Fruit fly (Drosophila melanogaster) whole organism, wandering third instar larva: ENCODE results near the gene CG10512.

Experiments
- Abd-B ChIP-seq: fragments of >200 bp; optimal IDR thresholded peaks from 2 replicates; lab custom pipeline; 2017; ENCODE audit warnings: missing biosample characterization, missing genetic modification characterization
- CG32264 ChIP-seq: fragments of 200-800 bp; sonication (Bioruptor generic); optimal IDR thresholded peaks from 2 replicates; lab custom pipeline; 2016; ENCODE audit warnings: missing biosample characterization, missing genetic modification characterization
- CrebA ChIP-seq: fragments of 200-800 bp; sonication (Bioruptor generic); optimal IDR thresholded peaks from 2 replicates; lab custom pipeline; 2016; ENCODE audit warnings: missing biosample characterization, mild to moderate bottlenecking, missing genetic modification characterization, borderline replicate concordance
- Dfd ChIP-seq: fragments of >200 bp; optimal IDR thresholded peaks from 2 replicates; lab custom pipeline; 2017; ENCODE audit warnings: missing biosample characterization, missing genetic modification characterization
- Dif ChIP-seq: fragments of 200-275, 200-300 bp; sonication (Bioruptor generic); optimal IDR thresholded peaks from 2 replicates; lab custom pipeline; 2018; ENCODE audit warnings: missing biosample characterization, missing genetic modification characterization; ENCODE audit not compliant: partially characterized antibody
- GATAd ChIP-seq: sonication (Bioruptor generic); optimal IDR thresholded peaks from 2 replicates; lab custom pipeline; 2016; ENCODE audit warnings: missing biosample characterization, missing genetic modification characterization
- HLH106 ChIP-seq: fragments of 200-800 bp; optimal IDR thresholded peaks from 3 replicates; lab custom pipeline; 2019; ENCODE audit warnings: missing biosample characterization, mild to moderate bottlenecking, missing genetic modification characterization, moderate library complexity
- Hnf4 ChIP-seq: fragments of 200-800 bp; sonication (Bioruptor generic); optimal IDR thresholded peaks from 2 replicates; lab custom pipeline; 2016; ENCODE audit warnings: missing biosample characterization, mild to moderate bottlenecking, missing genetic modification characterization
- Hr78 ChIP-seq: fragments of >200 bp; optimal IDR thresholded peaks from 2 replicates; lab custom pipeline; 2017; ENCODE audit warnings: missing biosample characterization, missing genetic modification characterization
- Hr83 ChIP-seq: fragments of 200-300 bp; sonication (Bioruptor generic); optimal IDR thresholded peaks from 2 replicates; lab custom pipeline; 2016; ENCODE audit warnings: missing biosample characterization, mild to moderate bottlenecking, missing genetic modification characterization, moderate library complexity; ENCODE audit not compliant: poor library complexity, severe bottlenecking
- Jra ChIP-seq: sonication (Bioruptor generic); optimal IDR thresholded peaks from 2 replicates; lab custom pipeline; 2016; ENCODE audit warnings: missing biosample characterization, missing genetic modification characterization
- Myc ChIP-seq: fragments of >200 bp; optimal IDR thresholded peaks from 2 replicates; lab custom pipeline; 2017
- N ChIP-seq: fragments of >200 bp; optimal IDR thresholded peaks from 2 replicates; lab custom pipeline; 2018; ENCODE audit warnings: missing biosample characterization, missing external identifiers, missing genetic modification characterization
- Rel ChIP-seq, 2 experiments: fragments of 200-800 bp; sonication (Bioruptor generic) in 1 of 2; optimal IDR thresholded peaks; 2 replicates in 1 of 2; 3 replicates in 1 of 2; lab custom pipeline; 2016 to 2019; ENCODE audit warnings: mild to moderate bottlenecking in 2 of 2, missing biosample characterization in 2 of 2, missing genetic modification characterization in 2 of 2, moderate library complexity in 1 of 2
- Sp1 ChIP-seq: fragments of 200-800 bp; sonication (Bioruptor generic); optimal IDR thresholded peaks from 3 replicates; lab custom pipeline; 2019; ENCODE audit warnings: missing biosample characterization, mild to moderate bottlenecking, missing genetic modification characterization, moderate library complexity
- Vsx2 ChIP-seq: fragments of 200-300, 225-300 bp; sonication (Bioruptor generic); optimal IDR thresholded peaks from 2 replicates; lab custom pipeline; 2018; ENCODE audit warnings: missing biosample characterization, missing genetic modification characterization; ENCODE audit not compliant: partially characterized antibody
- br ChIP-seq: fragments of 200-800 bp; sonication (Bioruptor generic); optimal IDR thresholded peaks from 2 replicates; lab custom pipeline; 2016; ENCODE audit warnings: missing biosample characterization, missing genetic modification characterization
- brk ChIP-seq: fragments of 200-800 bp; sonication (Bioruptor generic); optimal IDR thresholded peaks from 2 replicates; lab custom pipeline; 2016; ENCODE audit warnings: missing biosample characterization, mild to moderate bottlenecking, missing genetic modification characterization
- dmrt93B ChIP-seq: fragments of 200-800 bp; sonication (Bioruptor generic); optimal IDR thresholded peaks from 2 replicates; lab custom pipeline; 2018; ENCODE audit warnings: missing biosample characterization, mild to moderate bottlenecking, missing genetic modification characterization
- ey ChIP-seq: fragments of 200-800 bp; sonication (Bioruptor generic); optimal IDR thresholded peaks from 2 replicates; lab custom pipeline; 2016; ENCODE audit warnings: missing biosample characterization, missing genetic modification characterization
- foxo ChIP-seq, 2 experiments: fragments of 200-800 bp; sonication (Bioruptor generic); optimal IDR thresholded peaks; 2 replicates in 1 of 2; 3 replicates in 1 of 2; lab custom pipeline; 2016 to 2017; ENCODE audit warnings: missing biosample characterization in 2 of 2, missing genetic modification characterization in 2 of 2
- fru ChIP-seq: fragments of 200-800 bp; sonication (Bioruptor generic); optimal IDR thresholded peaks from 3 replicates; lab custom pipeline; 2016; ENCODE audit warnings: missing biosample characterization, mild to moderate bottlenecking, missing genetic modification characterization
- jim ChIP-seq: fragments of 175-275, 200-325 bp; sonication (Bioruptor generic); optimal IDR thresholded peaks from 2 replicates; lab custom pipeline; 2016; ENCODE audit warnings: missing biosample characterization, mild to moderate bottlenecking, missing genetic modification characterization
- lola ChIP-seq: fragments of >200 bp; optimal IDR thresholded peaks from 2 replicates; lab custom pipeline; 2017; ENCODE audit warnings: missing biosample characterization, missing genetic modification characterization
- pan ChIP-seq: fragments of >200 bp; optimal IDR thresholded peaks from 2 replicates; lab custom pipeline; 2017
- psq ChIP-seq: fragments of 200-800 bp; sonication (Bioruptor generic); optimal IDR thresholded peaks from 3 replicates; lab custom pipeline; 2017; ENCODE audit warnings: missing biosample characterization, mild to moderate bottlenecking, missing genetic modification characterization, moderate library complexity
- rgr ChIP-seq: fragments of 200-800 bp; sonication (Bioruptor generic); optimal IDR thresholded peaks from 3 replicates; lab custom pipeline; 2016; ENCODE audit warnings: missing biosample characterization, mild to moderate bottlenecking, missing genetic modification characterization
- sv ChIP-seq: fragments of 200-800 bp; sonication (Bioruptor generic); optimal IDR thresholded peaks from 3 replicates; lab custom pipeline; 2016; ENCODE audit warnings: missing biosample characterization, missing genetic modification characterization
- tai ChIP-seq: sonication (Bioruptor generic); optimal IDR thresholded peaks from 2 replicates; lab custom pipeline; 2016; ENCODE audit warnings: missing biosample characterization, missing genetic modification characterization
- usp ChIP-seq: fragments of >200 bp; optimal IDR thresholded peaks from 2 replicates; lab custom pipeline; 2017; ENCODE audit warnings: missing biosample characterization, missing genetic modification characterization
- woc ChIP-seq: sonication (Bioruptor generic); optimal IDR thresholded peaks from 2 replicates; lab custom pipeline; 2016; ENCODE audit warnings: missing biosample characterization, mild to moderate bottlenecking, missing genetic modification characterization

The CG10512 gene

dm6 chr3L:21229764-21230163 is 27.0 kb downstream of the CG10512 start:
- TF ChIP-seq Dif (GFP tag; lab: Kevin White, UChicago) (no peak), CrebA (GFP tag; lab: Kevin White, UChicago) (no peak), fru (GFP tag; lab: Kevin White, UChicago) (no peak), usp (GFP tag; lab: Kevin White, UChicago) (no peak), lola (GFP tag; lab: Kevin White, UChicago) (no peak), brk (no peak), Hnf4 (GFP tag; lab: Kevin White, UChicago) (no peak), CG32264 (GFP tag; lab: Kevin White, UChicago) (no peak), woc (no peak), br (GFP tag; lab: Kevin White, UChicago) (no peak), Dfd (GFP tag; lab: Kevin White, UChicago) (no peak), ey (GFP tag; lab: Kevin White, UChicago) (no peak), dmrt93B (GFP tag; lab: Kevin White, UChicago) (no peak), Abd-B (no peak), foxo (GFP tag; optimal IDR thresholded peaks at IDR 0.05; lab: Kevin White, UChicago) (no peak), rgr (GFP tag; lab: Kevin White, UChicago) (no peak), Myc (no peak), Vsx2 (GFP tag; lab: Kevin White, UChicago) (no peak), GATAd (GFP tag; lab: Kevin White, UChicago) (no peak), Jra (no peak)

dm6 chr3L:21230762-21231161 is 28.0 kb downstream of the CG10512 start:
- TF ChIP-seq ey (GFP tag; lab: Kevin White, UChicago) (no peak), Dfd (GFP tag; lab: Kevin White, UChicago) (peak; percentile 92), Hr78 (GFP tag; lab: Kevin White, UChicago) (no peak), Dif (GFP tag; lab: Kevin White, UChicago) (no peak), dmrt93B (GFP tag; lab: Kevin White, UChicago) (no peak), CG32264 (GFP tag; lab: Kevin White, UChicago) (no peak)

dm6 chr3L:21236959-21237551 is 34.3 kb downstream of the CG10512 start:
- no peak for TF ChIP-seq Sp1
- no peak for TF ChIP-seq Vsx2 (GFP tag; lab: Kevin White, UChicago)
- peak; percentile 21 for TF ChIP-seq Dfd (GFP tag; lab: Kevin White, UChicago)
- no peak for TF ChIP-seq Dif (GFP tag; lab: Kevin White, UChicago)
- no peak for TF ChIP-seq Abd-B
- no peak for TF ChIP-seq HLH106
- TF ChIP-seq GATAd (GFP tag; lab: Kevin White, UChicago) = no peak
- TF ChIP-seq, all 38 proteins: peak for 1

- no peak for TF ChIP-seq fru (GFP tag; lab: Kevin White, UChicago)
- no peak for TF ChIP-seq pan (lab: Kevin White, UChicago)
- TF ChIP-seq foxo (GFP tag; optimal IDR thresholded peaks at IDR 0.05; lab: Kevin White, UChicago) = no peak
- TF ChIP-seq Jra = no peak
- no peak for TF ChIP-seq GATAd (GFP tag; lab: Kevin White, UChicago)
- no peak for TF ChIP-seq Rel (GFP tag; optimal IDR thresholded peaks at IDR 0.05; lab: Kevin White, UChicago)
- no peak for TF ChIP-seq Rel (tag; optimal IDR thresholded peaks at IDR 0.05; lab: Kevin White, UChicago)
- no peak for TF ChIP-seq Myc
- TF ChIP-seq woc = no peak
- no peak for TF ChIP-seq Hr83 (GFP tag; lab: Kevin White, UChicago)
- TF ChIP-seq Dfd (GFP tag; lab: Kevin White, UChicago) = no peak
- no peak for TF ChIP-seq jim (GFP tag; lab: Kevin White, UChicago)
- TF ChIP-seq Hr78 (GFP tag; lab: Kevin White, UChicago) = no peak
- no peak for TF ChIP-seq psq (GFP tag; lab: Kevin White, UChicago)
- no peak for TF ChIP-seq sv
- TF ChIP-seq lola (GFP tag; lab: Kevin White, UChicago) = no peak
- TF ChIP-seq N (GFP tag; lab: Kevin White, UChicago) = no peak
- no peak for TF ChIP-seq br (GFP tag; lab: Kevin White, UChicago)
- TF ChIP-seq tai (GFP tag; lab: Kevin White, UChicago) = no peak
- TF ChIP-seq CrebA (GFP tag; lab: Kevin White, UChicago) = no peak
Observed at dm6 chr3L:21238377-21238776, 35.7 kb downstream of the CG10512 start.
